Worm (Caenorhabditis elegans): ENCODE measurements around the gene T06E6.10.

DNA sequence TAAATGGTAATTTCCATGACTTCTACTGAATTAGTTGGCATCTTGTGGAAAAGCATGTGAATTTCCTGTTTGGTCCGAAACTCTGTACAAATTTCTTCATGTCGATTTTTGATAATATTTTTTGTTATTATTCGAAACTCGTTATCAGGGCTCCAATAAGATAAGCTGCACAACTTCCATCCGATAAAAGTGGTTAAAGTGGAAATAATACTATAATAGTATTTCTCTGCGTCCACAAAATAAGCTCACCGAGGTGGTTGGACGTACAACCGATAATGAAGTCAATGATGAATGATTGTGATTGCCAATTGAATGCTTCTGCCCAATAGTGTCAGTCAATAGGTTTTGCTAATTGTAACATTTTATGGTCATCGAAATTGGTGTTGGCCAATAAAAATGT lies 30.5 kb downstream of the T06E6.10 start, which contains the start of gene T26H5.4:
- TF ChIP-seq nhr-102 (tag; optimal IDR thresholded peaks at IDR 0.05) (no peak), mdl-1 (tag; optimal IDR thresholded peaks at IDR 0.05) (no peak), ztf-11 (tag; optimal IDR thresholded peaks at IDR 0.05) (no peak), nhr-77 (tag; optimal IDR thresholded peaks at IDR 0.05) (no peak), F44E2.7 (GFP tag; IDR thresholded peaks at IDR 0.05) (no peak), fos-1 (tag; optimal IDR thresholded peaks at IDR 0.05) (no peak), unc-39 (tag; optimal IDR thresholded peaks at IDR 0.05) (no peak), egl-27 (tag; optimal IDR thresholded peaks at IDR 0.05) (no peak), jun-1 (tag; optimal IDR thresholded peaks at IDR 0.05) (no peak)
